Fruit fly (Drosophila melanogaster): ENCODE results near the gene IleRS-m.

The IleRS-m gene

dm6 chr3L:16100059-16100458, at the start of gene IleRS-m:
Gene IleRS-m (plus strand): TSS chr3L:16100280.
- TF ChIP-seq CG7045 (GFP tag; optimal IDR thresholded peaks at IDR 0.05): no peak
- TF ChIP-seq Mnt (GFP tag; optimal IDR thresholded peaks at IDR 0.05): no peak
- no peak for TF ChIP-seq Clk (GFP tag; optimal IDR thresholded peaks at IDR 0.05)
- TF ChIP-seq cnc (optimal IDR thresholded peaks at IDR 0.05): no peak
- TF ChIP-seq CG33017 (tag; optimal IDR thresholded peaks at IDR 0.05): no peak
- no peak for TF ChIP-seq CG11617 (GFP tag; optimal IDR thresholded peaks at IDR 0.05)
- TF ChIP-seq CG12768 (GFP tag; optimal IDR thresholded peaks at IDR 0.05): no peak
- no peak for TF ChIP-seq CG7101 (tag; optimal IDR thresholded peaks at IDR 0.05)
- no peak for TF ChIP-seq cic (GFP tag; optimal IDR thresholded peaks at IDR 0.05)
- no peak for TF ChIP-seq CG1620 (GFP tag; optimal IDR thresholded peaks at IDR 0.05)
- TF ChIP-seq bab1 (GFP tag; optimal IDR thresholded peaks at IDR 0.05): no peak
- no peak for TF ChIP-seq Hr96 (GFP tag; optimal IDR thresholded peaks at IDR 0.05)

DNA sequence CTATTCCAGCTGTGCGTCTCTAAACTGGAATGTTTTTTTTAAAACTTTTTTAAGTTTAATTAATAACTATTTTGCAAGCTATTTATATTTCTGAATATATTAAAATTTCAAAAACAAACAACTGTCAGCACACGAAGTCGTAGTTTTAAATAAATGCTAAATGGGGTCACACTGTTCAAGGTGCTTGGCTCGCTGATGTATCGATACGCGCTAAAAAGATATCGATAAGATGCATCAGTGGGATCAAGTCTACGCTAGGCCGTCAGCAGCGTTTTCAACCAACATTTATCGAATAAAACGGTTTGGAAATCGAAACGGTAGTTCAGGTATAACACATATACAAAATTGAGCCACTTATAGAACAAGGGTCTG, 49.2 kb upstream of the IleRS-m start, which contains the start of gene Diap1:
Gene Diap1, minus strand, starts transcription at position 148 of the 372 bp plus-strand sequence.
- no peak for TF ChIP-seq CG5204 (GFP tag; optimal IDR thresholded peaks at IDR 0.05)
- TF ChIP-seq CG12768 (GFP tag; optimal IDR thresholded peaks at IDR 0.05): no peak
- no peak for TF ChIP-seq cic (GFP tag; optimal IDR thresholded peaks at IDR 0.05)
- no peak for TF ChIP-seq CG14711 (tag; optimal IDR thresholded peaks at IDR 0.05)
- TF ChIP-seq Hr96 (GFP tag; optimal IDR thresholded peaks at IDR 0.05): no peak
- TF ChIP-seq bab1 (GFP tag; optimal IDR thresholded peaks at IDR 0.05): peak; percentile 33
- no peak for TF ChIP-seq CG11617 (GFP tag; optimal IDR thresholded peaks at IDR 0.05)
- peak; percentile 44 for TF ChIP-seq toe (GFP tag; optimal IDR thresholded peaks at IDR 0.05)
- TF ChIP-seq tj (GFP tag; optimal IDR thresholded peaks at IDR 0.05): no peak
- TF ChIP-seq CG7045 (GFP tag; optimal IDR thresholded peaks at IDR 0.05): no peak
- no peak for TF ChIP-seq pad (GFP tag; optimal IDR thresholded peaks at IDR 0.05)
- TF ChIP-seq cnc (optimal IDR thresholded peaks at IDR 0.05): no peak
- peak; percentile 89 for TF ChIP-seq kay (GFP tag; ENCODE audit: borderline replicate concordance)
- TF ChIP-seq Mnt (GFP tag; optimal IDR thresholded peaks at IDR 0.05): peak; percentile 35

DNA sequence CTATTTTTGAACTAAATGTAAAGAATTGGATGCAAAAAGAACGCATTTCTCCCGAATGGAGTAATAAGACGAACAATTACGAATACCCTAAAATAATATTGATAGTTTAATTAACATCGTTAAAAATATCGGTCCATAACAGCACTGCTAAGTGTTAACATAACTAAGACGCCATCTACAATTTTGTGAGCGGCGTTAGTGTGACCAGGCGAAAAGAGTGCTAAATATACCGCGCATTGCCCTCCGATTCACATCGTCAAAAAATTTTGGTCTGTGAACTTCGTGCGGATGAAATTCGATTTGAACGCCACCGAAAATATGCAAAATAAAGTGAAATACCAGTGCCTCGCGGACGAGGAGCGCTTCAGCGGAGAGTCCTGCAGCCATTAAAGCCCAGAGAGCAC, 48.4 kb upstream of the IleRS-m start, which contains the start of gene Mbs:
Gene Mbs, plus strand, starts transcription at position 241 of the 404 bp plus-strand sequence.
- TF ChIP-seq CG1620 (GFP tag; optimal IDR thresholded peaks at IDR 0.05) (peak; percentile 24), bab1 (GFP tag; optimal IDR thresholded peaks at IDR 0.05) (peak; percentile 33), ovo (GFP tag; optimal IDR thresholded peaks at IDR 0.05) (no peak), pad (GFP tag; optimal IDR thresholded peaks at IDR 0.05) (no peak), CG12768 (GFP tag; optimal IDR thresholded peaks at IDR 0.05) (no peak), CG5204 (GFP tag; optimal IDR thresholded peaks at IDR 0.05) (peak; percentile 22), CG7045 (GFP tag; optimal IDR thresholded peaks at IDR 0.05) (no peak), Hr96 (GFP tag; optimal IDR thresholded peaks at IDR 0.05) (peak; percentile 56), kay (GFP tag; ENCODE audit: borderline replicate concordance) (peak; percentile 60), toe (GFP tag; optimal IDR thresholded peaks at IDR 0.05) (peak; percentile 29), Mnt (GFP tag; optimal IDR thresholded peaks at IDR 0.05) (peak; percentile 29), CG14711 (tag; optimal IDR thresholded peaks at IDR 0.05) (peak; percentile 27), CG7101 (tag; optimal IDR thresholded peaks at IDR 0.05) (peak; percentile 38), Crg-1 (GFP tag; optimal IDR thresholded peaks at IDR 0.05) (no peak), cnc (optimal IDR thresholded peaks at IDR 0.05) (no peak), CG11617 (GFP tag; optimal IDR thresholded peaks at IDR 0.05) (no peak), Clk (GFP tag; optimal IDR thresholded peaks at IDR 0.05) (no peak), CG33017 (tag; optimal IDR thresholded peaks at IDR 0.05) (no peak), tj (GFP tag; optimal IDR thresholded peaks at IDR 0.05) (no peak), cic (GFP tag; optimal IDR thresholded peaks at IDR 0.05) (no peak)

dm6 chr3L:16052145-16053025, 47.7 kb upstream of the IleRS-m start:
- TF ChIP-seq CG1620 (GFP tag; optimal IDR thresholded peaks at IDR 0.05) (no peak), toe (GFP tag; optimal IDR thresholded peaks at IDR 0.05) (no peak), cic (GFP tag; optimal IDR thresholded peaks at IDR 0.05) (peak; percentile 63), tj (GFP tag; optimal IDR thresholded peaks at IDR 0.05) (peak; percentile 17), cnc (optimal IDR thresholded peaks at IDR 0.05) (no peak), Clk (GFP tag; optimal IDR thresholded peaks at IDR 0.05) (no peak), Hr96 (GFP tag; optimal IDR thresholded peaks at IDR 0.05) (no peak), CG11617 (GFP tag; optimal IDR thresholded peaks at IDR 0.05) (no peak), CG14711 (tag; optimal IDR thresholded peaks at IDR 0.05) (no peak), CG12768 (GFP tag; optimal IDR thresholded peaks at IDR 0.05) (peak; percentile 94), bab1 (GFP tag; optimal IDR thresholded peaks at IDR 0.05) (no peak), pad (GFP tag; optimal IDR thresholded peaks at IDR 0.05) (no peak), Mnt (GFP tag; optimal IDR thresholded peaks at IDR 0.05) (no peak), CG33017 (tag; optimal IDR thresholded peaks at IDR 0.05) (no peak), CG7045 (GFP tag; optimal IDR thresholded peaks at IDR 0.05) (no peak), CG5204 (GFP tag; optimal IDR thresholded peaks at IDR 0.05) (no peak), CG7101 (tag; optimal IDR thresholded peaks at IDR 0.05) (no peak), Crg-1 (GFP tag; optimal IDR thresholded peaks at IDR 0.05) (no peak), ovo (GFP tag; optimal IDR thresholded peaks at IDR 0.05) (no peak), kay (GFP tag; ENCODE audit: borderline replicate concordance) (peak; percentile 42)

dm6 chr3L:16053026-16053556, 47.0 kb upstream of the IleRS-m start:
- TF ChIP-seq CG12768 (GFP tag; optimal IDR thresholded peaks at IDR 0.05) (no peak), tj (GFP tag; optimal IDR thresholded peaks at IDR 0.05) (no peak), cic (GFP tag; optimal IDR thresholded peaks at IDR 0.05) (no peak), pad (GFP tag; optimal IDR thresholded peaks at IDR 0.05) (no peak), CG33017 (tag; optimal IDR thresholded peaks at IDR 0.05) (no peak), Mnt (GFP tag; optimal IDR thresholded peaks at IDR 0.05) (no peak), ovo (GFP tag; optimal IDR thresholded peaks at IDR 0.05) (no peak), Crg-1 (GFP tag; optimal IDR thresholded peaks at IDR 0.05) (no peak), CG5204 (GFP tag; optimal IDR thresholded peaks at IDR 0.05) (no peak), CG7045 (GFP tag; optimal IDR thresholded peaks at IDR 0.05) (no peak), Clk (GFP tag; optimal IDR thresholded peaks at IDR 0.05) (no peak), CG14711 (tag; optimal IDR thresholded peaks at IDR 0.05) (no peak), CG11617 (GFP tag; optimal IDR thresholded peaks at IDR 0.05) (no peak), Hr96 (GFP tag; optimal IDR thresholded peaks at IDR 0.05) (no peak)
